Worm (Caenorhabditis elegans) whole organism, L3 larva: Measurements from ENCODE around the gene ric-3.

ENCODE experiments used
- R02D3.7 ChIP-seq: fragments of 150-350 bp; optimal IDR thresholded peaks from 2 replicates; lab custom pipeline; 2014; ENCODE audit warnings: missing biosample characterization, missing genetic modification characterization
- ZK546.5 ChIP-seq: sonication (generic microtip); optimal IDR thresholded peaks from 2 replicates; lab custom pipeline; 2017; ENCODE audit warnings: missing biosample characterization, missing genetic modification characterization
- aly-2 ChIP-seq: fragments of 150-350 bp; optimal IDR thresholded peaks from 2 replicates; lab custom pipeline; 2014; ENCODE audit warnings: missing biosample characterization, missing genetic modification characterization
- ama-1 ChIP-seq: fragments of 150-350 bp; optimal IDR thresholded peaks from 2 replicates; lab custom pipeline; 2018
- ceh-28 ChIP-seq: fragments of 150-350 bp; optimal IDR thresholded peaks from 2 replicates; lab custom pipeline; 2014; ENCODE audit warnings: missing biosample characterization, missing genetic modification reagents, missing genetic modification characterization
- ceh-82 ChIP-seq: fragments of 150-350 bp; optimal IDR thresholded peaks from 2 replicates; lab custom pipeline; 2014; ENCODE audit warnings: missing biosample characterization, missing genetic modification characterization
- ceh-9 ChIP-seq: sonication (generic microtip); optimal IDR thresholded peaks from 2 replicates; lab custom pipeline; 2018; ENCODE audit warnings: missing biosample characterization, missing genetic modification characterization
- daf-12 ChIP-seq: fragments of 150-350 bp; optimal IDR thresholded peaks from 2 replicates; lab custom pipeline; 2014; ENCODE audit warnings: missing biosample characterization, missing genetic modification reagents, missing genetic modification characterization
- egl-27 ChIP-seq: sonication (generic microtip); optimal IDR thresholded peaks from 4 replicates; lab custom pipeline; 2017; ENCODE audit warnings: missing biosample characterization, missing genetic modification reagents, missing genetic modification characterization
- elt-1 ChIP-seq: fragments of 150-350 bp; optimal IDR thresholded peaks from 2 replicates; lab custom pipeline; 2014; ENCODE audit warnings: missing biosample characterization, missing genetic modification characterization
- elt-2 ChIP-seq: sonication (generic microtip); optimal IDR thresholded peaks from 2 replicates; lab custom pipeline; 2016; ENCODE audit warnings: missing genetic modification reagents, mild to moderate bottlenecking, missing genetic modification characterization, missing compliant biosample characterization
- elt-3 ChIP-seq, 3 experiments: fragments of 150-350 bp in 1 of 3; sonication (generic microtip) in 2 of 3; optimal IDR thresholded peaks; 2 replicates in 2 of 3; 4 replicates in 1 of 3; lab custom pipeline; 2014 to 2017; ENCODE audit warnings: missing biosample characterization in 3 of 3, missing genetic modification characterization in 3 of 3
- eor-1 ChIP-seq, 2 experiments: fragments of 150-350 bp; optimal IDR thresholded peaks; 2 replicates each; lab custom pipeline; 2014 to 2018; ENCODE audit warnings: missing biosample characterization in 2 of 2, missing genetic modification characterization in 2 of 2
- fkh-10 ChIP-seq: sonication (generic microtip); optimal IDR thresholded peaks from 2 replicates; lab custom pipeline; 2017; ENCODE audit warnings: missing biosample characterization, missing genetic modification reagents, missing genetic modification characterization
- fkh-2 ChIP-seq: fragments of 150-350 bp; optimal IDR thresholded peaks from 2 replicates; lab custom pipeline; 2014; ENCODE audit warnings: missing biosample characterization, missing genetic modification reagents, missing genetic modification characterization
- hmg-11 ChIP-seq: sonication (generic microtip); optimal IDR thresholded peaks from 2 replicates; lab custom pipeline; 2016; ENCODE audit warnings: missing genetic modification characterization, missing compliant biosample characterization
- jun-1 ChIP-seq: fragments of 150-350 bp; optimal IDR thresholded peaks from 2 replicates; lab custom pipeline; 2014; ENCODE audit warnings: missing biosample characterization, missing genetic modification reagents, missing genetic modification characterization
- lin-15B ChIP-seq: fragments of 150-350 bp; optimal IDR thresholded peaks from 2 replicates; lab custom pipeline; 2014; ENCODE audit warnings: missing biosample characterization, missing genetic modification characterization
- lin-39 ChIP-seq: fragments of 150-350 bp; optimal IDR thresholded peaks from 2 replicates; lab custom pipeline; 2018; ENCODE audit warnings: missing biosample characterization, missing genetic modification reagents, missing genetic modification characterization
- lsy-12 ChIP-seq: sonication (generic microtip); optimal IDR thresholded peaks from 2 replicates; lab custom pipeline; 2016; ENCODE audit warnings: mild to moderate bottlenecking, missing genetic modification characterization, missing compliant biosample characterization
- mdl-1 ChIP-seq: fragments of 150-350 bp; optimal IDR thresholded peaks from 2 replicates; lab custom pipeline; 2014; ENCODE audit warnings: missing biosample characterization, missing genetic modification characterization
- mml-1 ChIP-seq: fragments of 150-350 bp; sonication (generic microtip); optimal IDR thresholded peaks from 3 replicates; lab custom pipeline; 2014; ENCODE audit warnings: missing biosample characterization, missing genetic modification characterization
- nfya-1 ChIP-seq: sonication (generic microtip); optimal IDR thresholded peaks from 2 replicates; lab custom pipeline; 2017; ENCODE audit warnings: missing genetic modification characterization, mild to moderate bottlenecking, missing compliant biosample characterization, antibody characterized with exemption, moderate library complexity; ENCODE audit not compliant: insufficient read depth
- nhr-11 ChIP-seq: fragments of 150-350 bp; optimal IDR thresholded peaks from 2 replicates; lab custom pipeline; 2014; ENCODE audit warnings: missing biosample characterization, missing genetic modification characterization
- nhr-12 ChIP-seq: fragments of 150-350 bp; optimal IDR thresholded peaks from 2 replicates; lab custom pipeline; 2014; ENCODE audit warnings: missing biosample characterization, missing genetic modification characterization
- nhr-23 ChIP-seq: fragments of 150-350 bp; optimal IDR thresholded peaks from 2 replicates; lab custom pipeline; 2014; ENCODE audit warnings: missing biosample characterization, missing genetic modification reagents, missing genetic modification characterization
- nhr-237 ChIP-seq: fragments of 150-350 bp; optimal IDR thresholded peaks from 2 replicates; lab custom pipeline; 2014; ENCODE audit warnings: missing biosample characterization, missing genetic modification characterization
- nhr-25 ChIP-seq: sonication (generic microtip); optimal IDR thresholded peaks from 2 replicates; lab custom pipeline; 2017; ENCODE audit warnings: missing biosample characterization, missing genetic modification characterization
- nhr-28 ChIP-seq: fragments of 150-350 bp; optimal IDR thresholded peaks from 2 replicates; lab custom pipeline; 2014; ENCODE audit warnings: missing biosample characterization, missing genetic modification characterization
- nhr-43 ChIP-seq: sonication (generic microtip); optimal IDR thresholded peaks from 2 replicates; lab custom pipeline; 2016; ENCODE audit warnings: mild to moderate bottlenecking, missing genetic modification characterization, missing compliant biosample characterization; ENCODE audit not compliant: poor library complexity, severe bottlenecking
- nhr-67 ChIP-seq: fragments of 150-350 bp; optimal IDR thresholded peaks from 2 replicates; lab custom pipeline; 2014; ENCODE audit warnings: missing biosample characterization, missing genetic modification characterization
- nhr-76 ChIP-seq: fragments of 150-350 bp; sonication (generic microtip); optimal IDR thresholded peaks from 5 replicates; lab custom pipeline; 2014; ENCODE audit warnings: missing biosample characterization, missing genetic modification characterization
- pha-4 ChIP-seq: fragments of 150-350 bp; optimal IDR thresholded peaks from 2 replicates; lab custom pipeline; 2014; ENCODE audit warnings: missing biosample characterization, missing genetic modification reagents, missing genetic modification characterization
- pqm-1 ChIP-seq: fragments of 150-350 bp; optimal IDR thresholded peaks from 2 replicates; lab custom pipeline; 2017; ENCODE audit warnings: missing biosample characterization, missing genetic modification characterization, inconsistent platforms
- sea-2 ChIP-seq: fragments of 150-350 bp; sonication (generic microtip); optimal IDR thresholded peaks from 4 replicates; lab custom pipeline; 2014; ENCODE audit warnings: missing biosample characterization, missing genetic modification reagents, missing genetic modification characterization
- skn-1 ChIP-seq: fragments of 150-350 bp; optimal IDR thresholded peaks from 2 replicates; lab custom pipeline; 2014; ENCODE audit warnings: missing biosample characterization, missing genetic modification characterization
- snpc-4 ChIP-seq: fragments of 150-350 bp; optimal IDR thresholded peaks from 2 replicates; lab custom pipeline; 2014; ENCODE audit warnings: missing biosample characterization, missing genetic modification characterization
- tbx-2 ChIP-seq: sonication (generic microtip); optimal IDR thresholded peaks from 2 replicates; lab custom pipeline; 2016; ENCODE audit warnings: mild to moderate bottlenecking, missing genetic modification characterization, missing compliant biosample characterization
- unc-39 ChIP-seq: sonication (generic microtip); optimal IDR thresholded peaks from 4 replicates; lab custom pipeline; 2017; ENCODE audit warnings: missing biosample characterization, missing genetic modification characterization
- unc-62 ChIP-seq: fragments of 150-350 bp; sonication (generic microtip); optimal IDR thresholded peaks from 4 replicates; lab custom pipeline; 2014; ENCODE audit warnings: missing biosample characterization, missing genetic modification reagents, missing genetic modification characterization
- zag-1 ChIP-seq: fragments of 150-350 bp; optimal IDR thresholded peaks from 2 replicates; lab custom pipeline; 2014; ENCODE audit warnings: missing biosample characterization, missing genetic modification characterization
- ztf-11 ChIP-seq: fragments of 150-350 bp; optimal IDR thresholded peaks from 2 replicates; lab custom pipeline; 2014; ENCODE audit warnings: missing biosample characterization, missing genetic modification characterization
- ztf-4 ChIP-seq: fragments of 150-350 bp; optimal IDR thresholded peaks from 2 replicates; lab custom pipeline; 2014; ENCODE audit warnings: missing biosample characterization, missing genetic modification characterization

Gene ric-3

DNA sequence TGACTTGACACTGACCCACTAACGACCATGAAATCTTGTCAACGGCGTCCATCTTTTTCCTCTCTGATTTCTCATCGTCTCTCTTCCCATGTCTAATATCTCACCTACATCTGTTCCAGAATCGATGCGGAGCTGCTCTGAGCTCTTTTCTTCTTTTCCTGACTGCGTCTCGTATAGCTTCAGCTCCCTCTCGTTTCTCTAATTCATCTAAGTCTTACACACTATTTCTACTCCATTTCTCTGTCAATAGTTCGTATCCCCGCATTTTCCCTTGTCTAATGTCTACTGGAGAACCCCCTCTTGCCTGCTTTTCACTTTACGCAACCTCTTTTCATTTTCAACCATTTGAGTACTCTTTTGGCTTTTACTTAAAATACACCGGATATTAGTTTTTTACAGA lies at the start of gene ric-3:
TSS of gene ric-3 (plus strand) at position 400 of the 400 bp plus-strand sequence.
- TF ChIP-seq R02D3.7 (no peak), ama-1 (lab: Kevin White, UChicago) (no peak), eor-1 (tag; optimal IDR thresholded peaks at IDR 0.05; lab: Kevin White, UChicago) (no peak), ceh-28 (tag; lab: Kevin White, UChicago) (peak; percentile 58), nhr-23 (tag; lab: Kevin White, UChicago) (no peak), nhr-12 (no peak), lsy-12 (tag; lab: Kevin White, UChicago) (no peak), nfya-1 (tag; lab: Kevin White, UChicago) (peak; percentile 81), skn-1 (tag; lab: Kevin White, UChicago) (no peak), pha-4 (tag; lab: Kevin White, UChicago) (peak; percentile 51), nhr-28 (no peak), lin-39 (tag; lab: Kevin White, UChicago) (peak; percentile 84), snpc-4 (tag; lab: Kevin White, UChicago) (peak; percentile 40), daf-12 (tag; lab: Kevin White, UChicago) (no peak), hmg-11 (tag; lab: Kevin White, UChicago) (peak; percentile 90), sea-2 (GFP tag; lab: Kevin White, UChicago) (no peak), mdl-1 (tag; lab: Kevin White, UChicago) (peak; percentile 29), lin-15B (tag; lab: Kevin White, UChicago) (peak; percentile 42), elt-2 (tag; lab: Kevin White, UChicago) (no peak), unc-62 (GFP tag; lab: Kevin White, UChicago) (peak; percentile 44)
- TF ChIP-seq, all 47 proteins: peak for 9

DNA sequence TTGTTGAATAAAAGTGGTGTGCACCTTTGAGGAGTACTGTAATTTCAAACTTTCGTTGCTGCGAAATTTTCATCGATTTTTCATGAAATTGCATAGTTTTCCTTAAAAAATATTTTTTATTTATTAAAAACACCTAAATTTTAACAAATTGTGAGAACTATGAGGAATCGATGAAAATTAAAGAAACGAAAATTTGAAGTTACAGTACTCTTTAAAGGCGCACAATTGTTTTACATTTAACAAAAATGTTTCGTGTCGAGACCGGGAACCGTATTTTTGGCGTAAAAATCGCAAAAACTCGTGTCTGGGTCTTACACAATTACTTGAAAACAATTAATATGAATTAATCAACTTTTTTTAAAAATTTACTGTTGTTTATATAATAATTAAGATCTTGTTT lies 47.9 kb upstream of the ric-3 start, which contains the start of gene rdl-1:
TSS of gene rdl-1 (minus strand) at position 101 of the 400 bp plus-strand sequence.
- TF ChIP-seq nhr-76 (tag; lab: Kevin White, UChicago), result no peak
- TF ChIP-seq unc-62 (GFP tag; lab: Kevin White, UChicago), result no peak
- no peak for TF ChIP-seq fkh-2 (tag; lab: Kevin White, UChicago)

DNA sequence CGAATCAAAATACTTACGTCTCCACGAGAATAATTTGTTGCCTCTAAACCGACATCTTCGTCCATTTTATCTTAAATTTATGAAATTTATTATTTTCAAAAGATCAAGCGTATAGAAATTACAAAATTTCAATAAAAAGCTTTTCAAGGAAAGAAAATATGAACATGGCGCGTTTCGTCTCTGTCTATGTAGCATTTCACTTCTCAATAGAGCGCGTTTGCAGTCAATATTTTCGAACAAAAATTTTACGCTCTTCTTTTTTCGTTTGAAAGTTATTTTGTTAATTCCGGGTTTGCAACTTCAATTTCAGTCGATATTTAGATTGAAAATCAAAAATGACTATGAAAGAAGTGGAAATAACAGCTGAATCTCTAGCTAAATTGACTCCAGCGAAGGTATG lies 43.8 kb upstream of the ric-3 start, which contains the start of the genes hcf-1 and swd-2.2:
TSS of gene hcf-1 (minus strand) at position 70 of the 400 bp plus-strand sequence.
TSS of gene swd-2.2 (plus strand) at position 206 of the 400 bp plus-strand sequence.
- TF ChIP-seq unc-62 (GFP tag; lab: Kevin White, UChicago) (no peak), nhr-43 (tag; lab: Kevin White, UChicago) (no peak), ztf-11 (tag; lab: Kevin White, UChicago) (no peak), lin-15B (tag; lab: Kevin White, UChicago) (peak; percentile 75), ZK546.5 (no peak), nfya-1 (tag; lab: Kevin White, UChicago) (no peak), egl-27 (tag; lab: Kevin White, UChicago) (no peak), zag-1 (tag; lab: Kevin White, UChicago) (no peak), hmg-11 (tag; lab: Kevin White, UChicago) (no peak), mml-1 (tag; lab: Kevin White, UChicago) (no peak), fkh-2 (tag; lab: Kevin White, UChicago) (no peak), elt-1 (no peak), nhr-237 (tag; lab: Kevin White, UChicago) (no peak), tbx-2 (tag; lab: Kevin White, UChicago) (no peak), skn-1 (tag; lab: Kevin White, UChicago) (no peak), elt-3 (tag; optimal IDR thresholded peaks at IDR 0.05; lab: Kevin White, UChicago) (no peak), pqm-1 (tag; lab: Kevin White, UChicago) (no peak), unc-39 (no peak), nhr-12 (no peak), snpc-4 (tag; lab: Kevin White, UChicago) (peak; percentile 13), fkh-10 (no peak), nhr-25 (tag; lab: Kevin White, UChicago) (no peak), ceh-28 (tag; lab: Kevin White, UChicago) (no peak), jun-1 (tag; lab: Kevin White, UChicago) (no peak), R02D3.7 (peak; percentile 5), nhr-11 (no peak), nhr-67 (tag; lab: Kevin White, UChicago) (no peak), aly-2 (tag; lab: Kevin White, UChicago) (no peak), pha-4 (tag; lab: Kevin White, UChicago) (peak; percentile 72), ceh-9 (no peak), nhr-23 (tag; lab: Kevin White, UChicago) (peak; percentile 28), ztf-4 (tag; lab: Kevin White, UChicago) (no peak), mdl-1 (tag; lab: Kevin White, UChicago) (no peak), ama-1 (lab: Kevin White, UChicago) (no peak), lin-39 (tag; lab: Kevin White, UChicago) (no peak), elt-2 (tag; lab: Kevin White, UChicago) (peak; percentile 3), daf-12 (tag; lab: Kevin White, UChicago) (no peak), nhr-28 (no peak), ceh-82 (tag; lab: Kevin White, UChicago) (no peak)
